ENCODE assay signal across 2 worm cellular contexts in the genomic region with DNA sequence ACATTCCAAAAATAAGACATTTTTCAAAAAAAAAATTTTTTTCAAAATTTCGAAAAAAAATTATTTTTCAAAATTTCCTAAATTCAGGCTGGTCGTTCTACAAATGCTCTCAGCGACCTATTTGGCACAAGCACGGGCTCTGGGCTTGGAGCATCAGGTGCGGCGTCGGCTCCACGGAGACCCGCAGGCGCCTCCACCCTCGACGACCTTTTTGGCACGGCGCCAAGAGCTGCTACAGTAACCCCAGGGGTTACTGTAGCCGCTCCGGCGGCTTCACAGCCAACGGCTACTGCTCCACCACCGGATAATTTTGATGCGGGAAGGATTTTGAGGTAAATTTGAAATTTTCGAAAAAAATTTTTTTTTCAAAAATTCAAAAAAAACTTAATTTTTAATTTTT.
TF ChIP-seq lines count a peak whose summit lies in the region.

No protein-coding gene starts in this region.

TF ChIP-seq in whole organism, L4 larva, 104 proteins besides CTCF, POLR2A, EP300 and RAD21:
- TF ChIP-seq set-16 (GFP tag; IDR thresholded peaks at IDR 0.05; lab: Robert Waterston, UW): peak; percentile 91
- TF ChIP-seq aly-2 (tag; optimal IDR thresholded peaks at IDR 0.05; lab: Kevin White, UChicago): no peak
- no peak for TF ChIP-seq nhr-48 (tag; optimal IDR thresholded peaks at IDR 0.05; lab: Kevin White, UChicago)
- TF ChIP-seq nhr-41 (GFP tag; IDR thresholded peaks at IDR 0.05; lab: Robert Waterston, UW): no peak
- no peak for TF ChIP-seq arid-1 (GFP tag; conservative IDR thresholded peaks at IDR 0.05; lab: Robert Waterston, UW)
- no peak for TF ChIP-seq snpc-4 (tag; optimal IDR thresholded peaks at IDR 0.05; lab: Kevin White, UChicago)

TF ChIP-seq in whole organism, young adult, 124 proteins besides CTCF, POLR2A, EP300 and RAD21:
- no peak for TF ChIP-seq madf-6 (GFP tag; IDR thresholded peaks at IDR 0.05; lab: Robert Waterston, UW)
- no peak for TF ChIP-seq B0336.3 (GFP tag; IDR thresholded peaks at IDR 0.05; lab: Robert Waterston, UW)
- no peak for TF ChIP-seq F57C9.4 (tag; optimal IDR thresholded peaks at IDR 0.05; lab: Kevin White, UChicago)
- no peak for TF ChIP-seq akir-1 (GFP tag; optimal IDR thresholded peaks at IDR 0.05; lab: Kevin White, UChicago)
- TF ChIP-seq lin-40 (tag; optimal IDR thresholded peaks at IDR 0.05; lab: Kevin White, UChicago): no peak
- TF ChIP-seq zfh-2 (GFP tag; conservative IDR thresholded peaks at IDR 0.05; lab: Robert Waterston, UW): peak; percentile 82
- no peak for TF ChIP-seq Y56A3A.18 (GFP tag; IDR thresholded peaks at IDR 0.05; lab: Robert Waterston, UW)
- TF ChIP-seq madf-8 (GFP tag; conservative IDR thresholded peaks at IDR 0.05; lab: Robert Waterston, UW): no peak
- TF ChIP-seq mcd-1 (GFP tag; IDR thresholded peaks at IDR 0.05; lab: Robert Waterston, UW): no peak
- peak; percentile 77; the same call in 1 of the 2 replicates for TF ChIP-seq egrh-3 (GFP tag; IDR thresholded peaks at IDR 0.05; lab: Robert Waterston, UW)
